Worm (Caenorhabditis elegans): Measurements from ENCODE around the gene F55G11.10.

DNA sequence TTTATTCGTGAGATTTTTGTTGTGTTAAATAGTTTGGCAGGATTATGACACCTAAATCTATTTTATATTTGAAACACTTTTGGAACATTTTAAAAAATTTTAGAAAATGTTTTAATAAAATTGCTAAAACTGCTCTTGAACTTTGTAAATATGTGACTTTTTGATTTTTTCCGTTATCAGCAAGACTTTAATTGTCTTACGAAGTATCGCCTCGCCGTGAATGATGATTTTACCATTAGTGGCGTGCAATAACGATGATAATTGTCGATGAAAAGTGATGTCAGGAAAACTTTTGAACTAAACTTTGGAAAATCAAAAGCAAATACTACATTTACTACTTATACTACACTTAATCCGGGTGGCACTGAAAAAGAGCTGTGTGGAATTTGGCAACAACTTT, 28.0 kb upstream of the F55G11.10 start:
- TF ChIP-seq ztf-11 (tag; optimal IDR thresholded peaks at IDR 0.05) (no peak), elt-1 (tag; optimal IDR thresholded peaks at IDR 0.05; ENCODE audit: borderline replicate concordance, insufficient read depth) (no peak), nhr-12 (tag; optimal IDR thresholded peaks at IDR 0.05) (no peak), tbx-8 (GFP tag; optimal IDR thresholded peaks at IDR 0.05) (no peak), lsy-2 (tag; optimal IDR thresholded peaks at IDR 0.05) (no peak), lin-32 (GFP tag; optimal IDR thresholded peaks at IDR 0.05) (no peak), mep-1 (tag; optimal IDR thresholded peaks at IDR 0.05) (no peak), nhr-237 (tag; optimal IDR thresholded peaks at IDR 0.05) (no peak), lin-13 (tag; optimal IDR thresholded peaks at IDR 0.05) (no peak), pha-4 (tag; optimal IDR thresholded peaks at IDR 0.05) (no peak), snpc-4 (tag; optimal IDR thresholded peaks at IDR 0.05) (no peak), nhr-76 (tag; optimal IDR thresholded peaks at IDR 0.05) (no peak)

Data from whole organism, mixed stage, embryonic.